Worm (Caenorhabditis elegans) whole organism, late embryonic: Measurements from ENCODE around the gene srh-20.
A peak's percentile ranks its signal among the peaks of the same experiment; 100 is the strongest.

Experiments
- C38D4.7 ChIP-seq: fragments of 200-800 bp; sonication (Bioruptor generic); optimal IDR thresholded peaks from 2 replicates; lab custom pipeline; 2018; ENCODE audit warnings: mild to moderate bottlenecking, missing genetic modification characterization, moderate library complexity, missing compliant biosample characterization
- F13H6.1 ChIP-seq: sonication (generic microtip); optimal IDR thresholded peaks from 2 replicates; lab custom pipeline; 2016; ENCODE audit warnings: missing genetic modification characterization, missing compliant biosample characterization
- K09A11.1 ChIP-seq: sonication (generic microtip); optimal IDR thresholded peaks from 2 replicates; lab custom pipeline; 2017; ENCODE audit warnings: antibody characterized with exemption, mild to moderate bottlenecking, missing genetic modification characterization, missing compliant biosample characterization; ENCODE audit not compliant: insufficient read depth
- ahr-1 ChIP-seq: sonication (generic microtip); optimal IDR thresholded peaks from 2 replicates; lab custom pipeline; 2016; ENCODE audit warnings: missing genetic modification characterization, missing compliant biosample characterization
- ceh-14 ChIP-seq: sonication (generic microtip); optimal IDR thresholded peaks from 2 replicates; lab custom pipeline; 2016; ENCODE audit warnings: missing genotype, missing genetic modification characterization, missing compliant biosample characterization
- ceh-18 ChIP-seq: sonication (generic microtip); optimal IDR thresholded peaks from 2 replicates; lab custom pipeline; 2016; ENCODE audit warnings: missing genetic modification characterization, missing compliant biosample characterization
- ceh-2 ChIP-seq: sonication (generic microtip); optimal IDR thresholded peaks from 2 replicates; lab custom pipeline; 2016; ENCODE audit warnings: missing genotype, missing genetic modification characterization, missing compliant biosample characterization
- ceh-22 ChIP-seq: sonication (generic microtip); optimal IDR thresholded peaks from 2 replicates; lab custom pipeline; 2017; ENCODE audit warnings: missing biosample characterization, missing genetic modification characterization
- ceh-30 ChIP-seq: fragments of 150-350 bp; optimal IDR thresholded peaks from 2 replicates; lab custom pipeline; 2014; ENCODE audit warnings: missing biosample characterization, missing genetic modification characterization
- ceh-31 ChIP-seq: sonication (generic microtip); optimal IDR thresholded peaks from 2 replicates; lab custom pipeline; 2016; ENCODE audit warnings: missing genetic modification characterization, missing compliant biosample characterization
- ceh-48 ChIP-seq: sonication (generic microtip); optimal IDR thresholded peaks from 2 replicates; lab custom pipeline; 2016; ENCODE audit warnings: missing genetic modification characterization, inconsistent platforms, missing compliant biosample characterization
- ceh-6 ChIP-seq: fragments of 200-800 bp; sonication (Bioruptor generic); optimal IDR thresholded peaks from 2 replicates; lab custom pipeline; 2018; ENCODE audit warnings: mild to moderate bottlenecking, missing genetic modification characterization, missing compliant biosample characterization
- dmd-4 ChIP-seq: sonication (generic microtip); optimal IDR thresholded peaks from 2 replicates; lab custom pipeline; 2016; ENCODE audit warnings: borderline replicate concordance, missing genetic modification characterization, missing compliant biosample characterization
- dve-1 ChIP-seq: sonication (generic microtip); optimal IDR thresholded peaks from 2 replicates; lab custom pipeline; 2017; ENCODE audit warnings: antibody characterized with exemption, mild to moderate bottlenecking, missing genetic modification characterization, missing compliant biosample characterization
- elt-2 ChIP-seq: sonication (generic microtip); optimal IDR thresholded peaks from 2 replicates; lab custom pipeline; 2016; ENCODE audit warnings: missing genetic modification reagents, missing genetic modification characterization, missing compliant biosample characterization
- ets-4 ChIP-seq: sonication (generic microtip); optimal IDR thresholded peaks from 2 replicates; lab custom pipeline; 2016; ENCODE audit warnings: missing genetic modification characterization, missing compliant biosample characterization
- fax-1 ChIP-seq: sonication (generic microtip); optimal IDR thresholded peaks from 2 replicates; lab custom pipeline; 2016; ENCODE audit warnings: missing genotype, missing genetic modification characterization, missing compliant biosample characterization
- fkh-6 ChIP-seq: sonication (generic microtip); optimal IDR thresholded peaks from 2 replicates; lab custom pipeline; 2016; ENCODE audit warnings: missing genetic modification characterization, missing compliant biosample characterization
- gmeb-2 ChIP-seq: sonication (generic microtip); optimal IDR thresholded peaks from 2 replicates; lab custom pipeline; 2016; ENCODE audit warnings: missing genetic modification characterization, inconsistent platforms, missing compliant biosample characterization
- hlh-15 ChIP-seq: sonication (generic microtip); optimal IDR thresholded peaks from 2 replicates; lab custom pipeline; 2016; ENCODE audit warnings: missing genetic modification characterization, missing compliant biosample characterization
- hlh-30 ChIP-seq: sonication (generic microtip); optimal IDR thresholded peaks from 2 replicates; lab custom pipeline; 2017; ENCODE audit warnings: antibody characterized with exemption, missing genetic modification characterization, missing compliant biosample characterization; ENCODE audit not compliant: insufficient read depth
- lin-11 ChIP-seq: fragments of 200-800 bp; sonication (Bioruptor generic); optimal IDR thresholded peaks from 2 replicates; lab custom pipeline; 2018; ENCODE audit warnings: mild to moderate bottlenecking, missing genetic modification characterization, missing compliant biosample characterization
- mec-3 ChIP-seq: sonication (generic microtip); optimal IDR thresholded peaks from 2 replicates; lab custom pipeline; 2016; ENCODE audit warnings: borderline replicate concordance, missing genetic modification characterization, missing compliant biosample characterization
- nhr-232 ChIP-seq: sonication (generic microtip); optimal IDR thresholded peaks from 2 replicates; lab custom pipeline; 2016; ENCODE audit warnings: missing genetic modification characterization, missing compliant biosample characterization
- npax-4 ChIP-seq: sonication (generic microtip); optimal IDR thresholded peaks from 2 replicates; lab custom pipeline; 2016; ENCODE audit warnings: missing genetic modification characterization, missing compliant biosample characterization
- pax-1 ChIP-seq: fragments of 150-350 bp; optimal IDR thresholded peaks from 2 replicates; lab custom pipeline; 2014; ENCODE audit warnings: missing biosample characterization, missing genetic modification characterization
- pqm-1 ChIP-seq: sonication (generic microtip); optimal IDR thresholded peaks from 2 replicates; lab custom pipeline; 2016; ENCODE audit warnings: missing genetic modification characterization, missing compliant biosample characterization
- ref-2 ChIP-seq: sonication (generic microtip); optimal IDR thresholded peaks from 2 replicates; lab custom pipeline; 2016; ENCODE audit warnings: missing genetic modification characterization, missing compliant biosample characterization
- sox-2 ChIP-seq: fragments of 200-800 bp; sonication (Bioruptor generic); IDR thresholded peaks from 2 replicates; pipeline ENCODE4 v1.3.6; 2022; ENCODE audit warnings: missing genetic modification reagents, missing genetic modification characterization, missing compliant biosample characterization
- syd-9 ChIP-seq: sonication (generic microtip); optimal IDR thresholded peaks from 2 replicates; lab custom pipeline; 2016; ENCODE audit warnings: mild to moderate bottlenecking, missing genetic modification characterization, moderate library complexity, missing compliant biosample characterization
- tbx-2 ChIP-seq: sonication (generic microtip); optimal IDR thresholded peaks from 2 replicates; lab custom pipeline; 2016; ENCODE audit warnings: missing genetic modification characterization, missing compliant biosample characterization
- ttx-3 ChIP-seq: sonication (generic microtip); optimal IDR thresholded peaks from 2 replicates; lab custom pipeline; 2016; ENCODE audit warnings: missing genetic modification reagents, missing genetic modification characterization, missing compliant biosample characterization
- unc-42 ChIP-seq: sonication (generic microtip); optimal IDR thresholded peaks from 2 replicates; lab custom pipeline; 2016; ENCODE audit warnings: missing genotype, missing genetic modification characterization, missing compliant biosample characterization
- unc-55 ChIP-seq: sonication (generic microtip); optimal IDR thresholded peaks from 2 replicates; lab custom pipeline; 2017; ENCODE audit warnings: missing biosample characterization, missing genetic modification reagents, missing genetic modification characterization
- unc-86 ChIP-seq: sonication (generic microtip); optimal IDR thresholded peaks from 2 replicates; lab custom pipeline; 2016; ENCODE audit warnings: missing genetic modification characterization, missing compliant biosample characterization
- zip-5 ChIP-seq: sonication (generic microtip); optimal IDR thresholded peaks from 2 replicates; lab custom pipeline; 2016; ENCODE audit warnings: missing genetic modification characterization, missing compliant biosample characterization
- ztf-16 ChIP-seq: sonication (generic microtip); optimal IDR thresholded peaks from 2 replicates; lab custom pipeline; 2017; ENCODE audit warnings: missing genetic modification characterization, missing compliant biosample characterization

Gene srh-20

ce11 chrV:4964020-4964635 lies 39.4 kb downstream of the srh-20 start (continued):
- TF ChIP-seq ahr-1 (no peak), fax-1 (tag; lab: Kevin White, UChicago) (no peak), ceh-6 (GFP tag; lab: Kevin White, UChicago) (no peak), elt-2 (tag; lab: Kevin White, UChicago) (no peak), unc-86 (tag; lab: Kevin White, UChicago) (no peak), lin-11 (tag; lab: Kevin White, UChicago) (no peak), nhr-232 (tag; lab: Kevin White, UChicago) (no peak), unc-42 (tag; lab: Kevin White, UChicago) (peak; percentile 70), dve-1 (no peak), unc-55 (peak; percentile 81), syd-9 (tag; lab: Kevin White, UChicago) (no peak), npax-4 (tag; lab: Kevin White, UChicago) (no peak), ceh-14 (tag; lab: Kevin White, UChicago) (no peak), K09A11.1 (tag; lab: Kevin White, UChicago) (no peak), ceh-22 (tag; lab: Kevin White, UChicago) (no peak), F13H6.1 (tag; lab: Kevin White, UChicago) (no peak)

- TF ChIP-seq elt-2 (tag; lab: Kevin White, UChicago) (peak; percentile 79), dmd-4 (tag; lab: Kevin White, UChicago) (no peak)
- TF ChIP-seq, all 69 proteins: peak for 1
These were observed 40.1 kb downstream of the srh-20 start for ce11 chrV:4964671-4965420.

- no peak for TF ChIP-seq unc-55
- no peak for TF ChIP-seq pqm-1
- no peak for TF ChIP-seq ceh-30 (tag; lab: Kevin White, UChicago)
- no peak for TF ChIP-seq ref-2 (tag; lab: Kevin White, UChicago)
- TF ChIP-seq ceh-2 (tag; lab: Kevin White, UChicago) = no peak
- TF ChIP-seq hlh-15 (tag; lab: Kevin White, UChicago) = no peak
- TF ChIP-seq ceh-18 (tag; lab: Kevin White, UChicago) = no peak
- no peak for TF ChIP-seq ets-4 (tag; lab: Kevin White, UChicago)
- no peak for TF ChIP-seq ztf-16
- TF ChIP-seq mec-3 (tag; lab: Kevin White, UChicago) = no peak
- TF ChIP-seq, all 69 proteins: peak for 0
These were observed 41.1 kb downstream of the srh-20 start for ce11 chrV:4965790-4966189.

ce11 chrV:4967238-4967637 lies 42.5 kb downstream of the srh-20 start:
- TF ChIP-seq pax-1 (tag; lab: Kevin White, UChicago) (no peak), unc-42 (tag; lab: Kevin White, UChicago) (peak; percentile 97), ceh-48 (tag; lab: Kevin White, UChicago) (no peak), ceh-31 (tag; lab: Kevin White, UChicago) (peak; percentile 78), tbx-2 (peak; percentile 2), ref-2 (tag; lab: Kevin White, UChicago) (peak; percentile 27), hlh-30 (peak; percentile 50), sox-2 (GFP tag; lab: Robert Waterston, UW) (peak; percentile 28; the same call in 1 of the 2 replicates)
- TF ChIP-seq, all 69 proteins: peak for 6

ce11 chrV:4968775-4969174 lies 44.1 kb downstream of the srh-20 start:
- TF ChIP-seq ets-4 (tag; lab: Kevin White, UChicago) (no peak), zip-5 (tag; lab: Kevin White, UChicago) (no peak), sox-2 (GFP tag; lab: Robert Waterston, UW) (no peak), unc-42 (tag; lab: Kevin White, UChicago) (no peak), C38D4.7 (GFP tag; lab: Kevin White, UChicago) (no peak), F13H6.1 (tag; lab: Kevin White, UChicago) (no peak), fkh-6 (tag; lab: Kevin White, UChicago) (no peak), unc-55 (no peak), pax-1 (tag; lab: Kevin White, UChicago) (no peak), ceh-2 (tag; lab: Kevin White, UChicago) (no peak), gmeb-2 (tag; lab: Kevin White, UChicago) (no peak), ttx-3 (tag; lab: Kevin White, UChicago) (no peak)
